Fruit fly (Drosophila melanogaster) S2 (cell line): Measurements from ENCODE around the gene CG33644.

Source experiments
- CG8478 ChIP-seq: fragments of >200 bp; optimal IDR thresholded peaks from 2 replicates; lab custom pipeline; 2018
- CTCF ChIP-seq, 2 experiments: fragments of >200 bp; optimal IDR thresholded peaks; 2 replicates each; lab custom pipeline; 2018

DNA sequence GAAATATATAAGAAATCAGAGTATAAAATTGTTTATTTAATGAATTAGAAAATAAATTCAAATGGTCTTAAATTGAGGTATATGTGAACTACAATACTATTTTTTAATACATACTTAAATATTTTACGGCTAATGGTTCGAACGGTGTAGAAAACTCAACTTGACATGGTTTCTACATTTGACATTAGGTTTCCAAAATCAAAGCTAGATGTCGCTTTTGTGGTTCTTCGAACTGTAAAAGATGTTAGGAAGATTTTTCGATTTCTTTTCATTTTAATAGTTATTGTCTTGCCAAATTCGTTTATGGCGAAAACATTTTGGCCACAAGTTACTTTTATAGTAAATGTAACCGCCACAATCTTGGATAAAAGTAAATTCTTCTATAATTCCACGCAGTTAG, 31.5 kb upstream of the CG33644 start:
- TF ChIP-seq CG8478 (lab: Kevin White, UChicago) (no peak), CTCF (optimal IDR thresholded peaks at IDR 0.05; lab: Kevin White, UChicago) (peak; percentile 73 to 90)
